Worm (Caenorhabditis elegans) whole organism, L3 larva: ENCODE results near the gene Y39G8B.13.
A peak's percentile ranks its signal among the peaks of the same experiment; 100 is the strongest.

Source experiments
- R02D3.7 ChIP-seq: fragments of 150-350 bp; optimal IDR thresholded peaks from 2 replicates; lab custom pipeline; 2014; ENCODE audit warnings: missing biosample characterization, missing genetic modification characterization
- aly-2 ChIP-seq: fragments of 150-350 bp; optimal IDR thresholded peaks from 2 replicates; lab custom pipeline; 2014; ENCODE audit warnings: missing biosample characterization, missing genetic modification characterization
- ama-1 ChIP-seq: fragments of 150-350 bp; optimal IDR thresholded peaks from 2 replicates; lab custom pipeline; 2018
- egl-27 ChIP-seq: sonication (generic microtip); optimal IDR thresholded peaks from 4 replicates; lab custom pipeline; 2017; ENCODE audit warnings: missing biosample characterization, missing genetic modification reagents, missing genetic modification characterization
- fkh-10 ChIP-seq: sonication (generic microtip); optimal IDR thresholded peaks from 2 replicates; lab custom pipeline; 2017; ENCODE audit warnings: missing biosample characterization, missing genetic modification reagents, missing genetic modification characterization
- nhr-11 ChIP-seq: fragments of 150-350 bp; optimal IDR thresholded peaks from 2 replicates; lab custom pipeline; 2014; ENCODE audit warnings: missing biosample characterization, missing genetic modification characterization
- nhr-28 ChIP-seq: fragments of 150-350 bp; optimal IDR thresholded peaks from 2 replicates; lab custom pipeline; 2014; ENCODE audit warnings: missing biosample characterization, missing genetic modification characterization
- nhr-67 ChIP-seq: fragments of 150-350 bp; optimal IDR thresholded peaks from 2 replicates; lab custom pipeline; 2014; ENCODE audit warnings: missing biosample characterization, missing genetic modification characterization
- pqm-1 ChIP-seq: fragments of 150-350 bp; optimal IDR thresholded peaks from 2 replicates; lab custom pipeline; 2017; ENCODE audit warnings: missing biosample characterization, missing genetic modification characterization, inconsistent platforms
- ztf-11 ChIP-seq: fragments of 150-350 bp; optimal IDR thresholded peaks from 2 replicates; lab custom pipeline; 2014; ENCODE audit warnings: missing biosample characterization, missing genetic modification characterization

- TF ChIP-seq pqm-1 (tag; lab: Kevin White, UChicago) = peak; percentile 35
- TF ChIP-seq ama-1 = no peak
- TF ChIP-seq nhr-11 (tag; lab: Kevin White, UChicago) = no peak
- TF ChIP-seq fkh-10 (GFP tag; lab: Kevin White, UChicago) = no peak
- no peak for TF ChIP-seq aly-2 (tag; lab: Kevin White, UChicago)
- no peak for TF ChIP-seq egl-27 (tag; lab: Kevin White, UChicago)
- TF ChIP-seq ztf-11 (tag; lab: Kevin White, UChicago) = no peak
- no peak for TF ChIP-seq R02D3.7 (tag; lab: Kevin White, UChicago)
- TF ChIP-seq nhr-28 (tag; lab: Kevin White, UChicago) = no peak
- no peak for TF ChIP-seq nhr-67 (tag; lab: Kevin White, UChicago)
Measured at ce11 chrII:13997989-13998388, 15.1 kb upstream of the Y39G8B.13 start.
